Fruit fly (Drosophila melanogaster) ovary, adult (tissue): ENCODE data around the gene CG31327.

Experiments used
- CG17801 ChIP-seq: fragments of 200-800 bp; optimal IDR thresholded peaks from 2 replicates; lab custom pipeline; 2019; ENCODE audit warnings: missing biosample characterization, mild to moderate bottlenecking, missing genetic modification characterization, moderate library complexity; ENCODE audit not compliant: partially characterized antibody

The CG31327 gene

dm6 chr3R:14107597-14107996 is 52.5 kb downstream of the CG31327 start:
- no peak for TF ChIP-seq CG17801
